Worm (Caenorhabditis elegans): ENCODE data around the gene ttbk-7.

The ttbk-7 gene

ce11 chrV:12919705-12920104 is 24.0 kb upstream of the ttbk-7 start, which contains the start of gene lipl-1:
lipl-1 (plus strand) TSS chrV:12919986.
- TF ChIP-seq elt-2 (tag; optimal IDR thresholded peaks at IDR 0.05) (peak; percentile 41), pha-4 (tag; optimal IDR thresholded peaks at IDR 0.05) (no peak), pqm-1 (tag; optimal IDR thresholded peaks at IDR 0.05) (peak; percentile 18)

ce11 chrV:12909544-12910157 is 14.0 kb upstream of the ttbk-7 start, which contains the start of gene nid-1:
nid-1 (plus strand) TSS chrV:12910107.
- TF ChIP-seq lin-39 (tag; optimal IDR thresholded peaks at IDR 0.05) (no peak), elt-2 (tag; optimal IDR thresholded peaks at IDR 0.05) (peak; percentile 88), pqm-1 (tag; optimal IDR thresholded peaks at IDR 0.05) (peak; percentile 66)

ce11 chrV:12908614-12909013 is 12.9 kb upstream of the ttbk-7 start:
- TF ChIP-seq nhr-76 (tag; optimal IDR thresholded peaks at IDR 0.05): no peak
- no peak for TF ChIP-seq mdl-1 (tag; optimal IDR thresholded peaks at IDR 0.05)
- no peak for TF ChIP-seq skn-1 (tag; optimal IDR thresholded peaks at IDR 0.05)
- TF ChIP-seq zag-1 (tag; optimal IDR thresholded peaks at IDR 0.05): no peak
- TF ChIP-seq ceh-28 (tag; optimal IDR thresholded peaks at IDR 0.05): no peak
- no peak for TF ChIP-seq lsy-12 (tag; optimal IDR thresholded peaks at IDR 0.05)
- TF ChIP-seq nhr-237 (tag; optimal IDR thresholded peaks at IDR 0.05): no peak
- no peak for TF ChIP-seq unc-62 (GFP tag; optimal IDR thresholded peaks at IDR 0.05)
- no peak for TF ChIP-seq nhr-12 (tag; optimal IDR thresholded peaks at IDR 0.05)
- TF ChIP-seq unc-39 (tag; optimal IDR thresholded peaks at IDR 0.05): no peak
- no peak for TF ChIP-seq R02D3.7 (tag; optimal IDR thresholded peaks at IDR 0.05)
- no peak for TF ChIP-seq nhr-67 (tag; optimal IDR thresholded peaks at IDR 0.05)
- TF ChIP-seq ceh-9 (tag; optimal IDR thresholded peaks at IDR 0.05): no peak
- no peak for TF ChIP-seq nhr-77 (tag; optimal IDR thresholded peaks at IDR 0.05)
- TF ChIP-seq nhr-11 (tag; optimal IDR thresholded peaks at IDR 0.05): no peak
- TF ChIP-seq egl-27 (tag; optimal IDR thresholded peaks at IDR 0.05): no peak
- no peak for TF ChIP-seq mml-1 (tag; optimal IDR thresholded peaks at IDR 0.05)
- no peak for TF ChIP-seq sea-2 (GFP tag; optimal IDR thresholded peaks at IDR 0.05)
- no peak for TF ChIP-seq ZK546.5 (tag; optimal IDR thresholded peaks at IDR 0.05)

ce11 chrV:12907436-12907835 is 11.8 kb upstream of the ttbk-7 start:
- no peak for TF ChIP-seq ama-1 (optimal IDR thresholded peaks at IDR 0.05)

- no peak for TF ChIP-seq R02D3.7 (tag; optimal IDR thresholded peaks at IDR 0.05)
- peak; percentile 90 for TF ChIP-seq pha-4 (tag; optimal IDR thresholded peaks at IDR 0.05)
These were observed 11.1 kb upstream of the ttbk-7 start, which contains the start of gene ttr-29 for ce11 chrV:12906732-12907131. ttr-29 (minus strand) TSS chrV:12906832.

ce11 chrV:12905074-12905473 is 9.4 kb upstream of the ttbk-7 start, which contains the start of gene ttr-28:
ttr-28 (minus strand) TSS chrV:12905174.
- TF ChIP-seq pqm-1 (tag; optimal IDR thresholded peaks at IDR 0.05): no peak
- TF ChIP-seq ztf-4 (tag; optimal IDR thresholded peaks at IDR 0.05): no peak
- no peak for TF ChIP-seq nhr-43 (tag; optimal IDR thresholded peaks at IDR 0.05; ENCODE audit: poor library complexity, severe bottlenecking)
- peak; percentile 17 for TF ChIP-seq pha-4 (tag; optimal IDR thresholded peaks at IDR 0.05)
- no peak for TF ChIP-seq nhr-237 (tag; optimal IDR thresholded peaks at IDR 0.05)

ce11 chrV:12904054-12904453 is 8.4 kb upstream of the ttbk-7 start, which contains the start of gene ttr-27:
ttr-27 (minus strand) TSS chrV:12904098.
- no peak for TF ChIP-seq snpc-4 (tag; optimal IDR thresholded peaks at IDR 0.05)
- TF ChIP-seq pha-4 (tag; optimal IDR thresholded peaks at IDR 0.05): peak; percentile 91

- no peak for TF ChIP-seq lin-15B (tag; optimal IDR thresholded peaks at IDR 0.05)
- TF ChIP-seq nhr-11 (tag; optimal IDR thresholded peaks at IDR 0.05): no peak
- TF ChIP-seq ceh-16 (tag; optimal IDR thresholded peaks at IDR 0.05): no peak
- no peak for TF ChIP-seq eor-1 (tag; optimal IDR thresholded peaks at IDR 0.05)
- TF ChIP-seq nhr-25 (tag; optimal IDR thresholded peaks at IDR 0.05): no peak
- TF ChIP-seq fkh-10 (GFP tag; optimal IDR thresholded peaks at IDR 0.05): peak; percentile 21
- TF ChIP-seq hmg-11 (tag; optimal IDR thresholded peaks at IDR 0.05): no peak
These were observed 5.6 kb upstream of the ttbk-7 start for ce11 chrV:12901301-12901700.

Measured in whole organism, L3 larva.